Worm (Caenorhabditis elegans) whole organism, L4 larva: ENCODE data around the gene F53G2.3.
A peak's percentile ranks its signal among the peaks of the same experiment; 100 is the strongest.

ENCODE experiments used
- F10B5.3 ChIP-seq: sonication (generic microtip); optimal IDR thresholded peaks from 2 replicates; lab custom pipeline; 2016; ENCODE audit warnings: mild to moderate bottlenecking, missing genetic modification characterization, missing compliant biosample characterization
- F37D6.2 ChIP-seq: sonication (generic microtip); optimal IDR thresholded peaks from 2 replicates; lab custom pipeline; 2016; ENCODE audit warnings: mild to moderate bottlenecking, missing genetic modification characterization, missing compliant biosample characterization
- F49E8.2 ChIP-seq: sonication (generic microtip); optimal IDR thresholded peaks from 2 replicates; lab custom pipeline; 2016; ENCODE audit warnings: missing compliant biosample characterization, mild to moderate bottlenecking, missing genetic modification characterization, borderline replicate concordance
- R02D3.7 ChIP-seq: fragments of 150-350 bp; sonication (generic microtip); optimal IDR thresholded peaks from 3 replicates; lab custom pipeline; 2014; ENCODE audit warnings: missing biosample characterization, missing genetic modification characterization
- Y105C5A.15 ChIP-seq: fragments of 200-800 bp; sonication (Bioruptor generic); IDR thresholded peaks from 2 replicates; pipeline ENCODE4 v1.3.6; 2022; ENCODE audit warnings: missing genetic modification characterization, missing compliant biosample characterization
- Y48G9A.11 ChIP-seq: fragments of 200-800 bp; sonication (Bioruptor generic); IDR thresholded peaks from 2 replicates; pipeline ENCODE4 v1.3.6; 2022; ENCODE audit warnings: missing genetic modification reagents, missing genetic modification characterization, missing compliant biosample characterization
- aha-1 ChIP-seq: fragments of 150-350 bp; peaks from one replicate; lab custom pipeline; 2014; ENCODE audit warnings: missing biosample characterization, missing genetic modification characterization
- arid-1 ChIP-seq: fragments of 200-800 bp; sonication (Bioruptor generic); conservative IDR thresholded peaks from 2 replicates; pipeline ENCODE4 v1.3.6; 2022; ENCODE audit warnings: missing genetic modification reagents, missing genetic modification characterization, missing compliant biosample characterization
- ceh-20 ChIP-seq: fragments of 200-800 bp; sonication (Bioruptor generic); IDR thresholded peaks from 2 replicates; pipeline ENCODE4 v1.3.6; 2022; ENCODE audit warnings: missing genetic modification reagents, missing genetic modification characterization, missing compliant biosample characterization
- ceh-28 ChIP-seq: fragments of 150-350 bp; optimal IDR thresholded peaks from 2 replicates; lab custom pipeline; 2014; ENCODE audit warnings: missing biosample characterization, missing genetic modification reagents, missing genetic modification characterization
- ceh-44 ChIP-seq: fragments of 200-800 bp; sonication (Bioruptor generic); IDR thresholded peaks from 2 replicates; pipeline ENCODE4 v1.3.6; 2022; ENCODE audit warnings: missing genetic modification reagents, missing genetic modification characterization, missing compliant biosample characterization
- ceh-62 ChIP-seq: sonication (generic microtip); optimal IDR thresholded peaks from 2 replicates; lab custom pipeline; 2017; ENCODE audit warnings: missing biosample characterization, missing genetic modification characterization
- cey-2 ChIP-seq: sonication (generic microtip); optimal IDR thresholded peaks from 3 replicates; lab custom pipeline; 2017; ENCODE audit warnings: missing genetic modification characterization, mild to moderate bottlenecking, missing compliant biosample characterization, antibody characterized with exemption, borderline replicate concordance; ENCODE audit not compliant: insufficient read depth
- daf-8 ChIP-seq: fragments of 200-800 bp; sonication (Bioruptor generic); IDR thresholded peaks from 2 replicates; pipeline ENCODE4 v1.3.6; 2022; ENCODE audit warnings: missing genetic modification characterization, missing compliant biosample characterization
- dmd-6 ChIP-seq: fragments of 200-800 bp; sonication (Bioruptor generic); IDR thresholded peaks from 2 replicates; pipeline ENCODE4 v1.3.6; 2022; ENCODE audit warnings: missing genetic modification reagents, missing genetic modification characterization, missing compliant biosample characterization
- dpl-1 ChIP-seq: fragments of 150-350 bp; optimal IDR thresholded peaks from 2 replicates; lab custom pipeline; 2014; ENCODE audit warnings: missing biosample characterization, missing genetic modification reagents, missing genetic modification characterization
- egl-27 ChIP-seq: sonication (generic microtip); optimal IDR thresholded peaks from 3 replicates; lab custom pipeline; 2017; ENCODE audit warnings: missing biosample characterization, missing genetic modification reagents, missing genetic modification characterization
- fkh-10 ChIP-seq: fragments of 150-350 bp; optimal IDR thresholded peaks from 2 replicates; lab custom pipeline; 2014; ENCODE audit warnings: missing biosample characterization, missing genetic modification reagents, missing genetic modification characterization
- hif-1 ChIP-seq, 2 experiments: sonication (generic microtip); optimal IDR thresholded peaks; 2 replicates each; lab custom pipeline; 2016 to 2017; ENCODE audit warnings: missing compliant biosample characterization in 2 of 2, missing genetic modification characterization in 2 of 2, missing genetic modification reagents in 2 of 2, missing genotype in 2 of 2, mild to moderate bottlenecking in 1 of 2
- hmg-1.1 ChIP-seq: fragments of 200-800 bp; sonication (Bioruptor generic); IDR thresholded peaks from 2 replicates; pipeline ENCODE4 v1.3.6; 2022; ENCODE audit warnings: missing genetic modification reagents, missing genetic modification characterization, missing compliant biosample characterization
- lin-1 ChIP-seq: fragments of 200-800 bp; sonication (Bioruptor generic); IDR thresholded peaks from 2 replicates; pipeline ENCODE4 v1.3.6; 2022; ENCODE audit warnings: missing genetic modification reagents, missing genetic modification characterization, missing compliant biosample characterization
- lin-29 ChIP-seq: fragments of 200-800 bp; sonication (Bioruptor generic); IDR thresholded peaks from 2 replicates; pipeline ENCODE4 v1.3.6; 2022; ENCODE audit warnings: missing genetic modification reagents, missing genetic modification characterization, missing compliant biosample characterization
- lin-38 ChIP-seq: fragments of 200-800 bp; sonication (Bioruptor generic); IDR thresholded peaks from 2 replicates; pipeline ENCODE4 v1.3.6; 2022; ENCODE audit warnings: missing genetic modification reagents, missing genetic modification characterization, missing compliant biosample characterization
- mdl-1 ChIP-seq, 2 experiments: fragments of 150-350 bp in 1 of 2; sonication (generic microtip) in 1 of 2; optimal IDR thresholded peaks; 2 replicates each; lab custom pipeline; 2014 to 2017; ENCODE audit warnings: missing biosample characterization in 2 of 2, missing genetic modification characterization in 2 of 2
- mes-2 ChIP-seq: sonication (generic microtip); optimal IDR thresholded peaks from 2 replicates; lab custom pipeline; 2016; ENCODE audit warnings: missing genotype, mild to moderate bottlenecking, missing genetic modification characterization, missing compliant biosample characterization; ENCODE audit not compliant: poor library complexity, severe bottlenecking
- mxl-3 ChIP-seq: fragments of 200-800 bp; sonication (Bioruptor generic); optimal IDR thresholded peaks from 2 replicates; lab custom pipeline; 2018; ENCODE audit warnings: mild to moderate bottlenecking, missing genetic modification characterization, missing compliant biosample characterization
- nhr-102 ChIP-seq: sonication (generic microtip); optimal IDR thresholded peaks from 2 replicates; lab custom pipeline; 2016; ENCODE audit warnings: mild to moderate bottlenecking, missing genetic modification characterization, moderate library complexity, missing compliant biosample characterization
- nhr-11 ChIP-seq: fragments of 150-350 bp; optimal IDR thresholded peaks from 2 replicates; lab custom pipeline; 2014; ENCODE audit warnings: missing biosample characterization, missing genetic modification characterization
- nhr-111 ChIP-seq: fragments of 200-800 bp; sonication (Bioruptor generic); optimal IDR thresholded peaks from 2 replicates; lab custom pipeline; 2018; ENCODE audit warnings: mild to moderate bottlenecking, missing genetic modification characterization, missing compliant biosample characterization
- nhr-42 ChIP-seq: fragments of 200-800 bp; sonication (Bioruptor generic); IDR thresholded peaks from 2 replicates; pipeline ENCODE4 v1.3.6; 2022; ENCODE audit warnings: missing genetic modification characterization, missing compliant biosample characterization
- nhr-48 ChIP-seq: sonication (generic microtip); optimal IDR thresholded peaks from 2 replicates; lab custom pipeline; 2016; ENCODE audit warnings: mild to moderate bottlenecking, missing genetic modification characterization, missing compliant biosample characterization
- nhr-77 ChIP-seq: fragments of 150-350 bp; optimal IDR thresholded peaks from 2 replicates; lab custom pipeline; 2014; ENCODE audit warnings: missing biosample characterization, missing genetic modification characterization
- pha-4 ChIP-seq, 2 experiments: fragments of 150-350 bp in 1 of 2; fragments of 200-800 bp in 1 of 2; sonication (Bioruptor generic) in 1 of 2; IDR thresholded peaks in 1 of 2; optimal IDR thresholded peaks in 1 of 2; 2 replicates each; pipeline versions ENCODE4 v1.3.6 to Lab custom; 2014 to 2022; ENCODE audit warnings: missing genetic modification characterization in 2 of 2, missing genetic modification reagents in 2 of 2, missing biosample characterization in 1 of 2, missing compliant biosample characterization in 1 of 2
- php-3 ChIP-seq: fragments of 200-800 bp; sonication (Bioruptor generic); IDR thresholded peaks from 2 replicates; pipeline ENCODE4 v1.3.6; 2022; ENCODE audit warnings: missing genetic modification reagents, missing genetic modification characterization, missing compliant biosample characterization
- pqm-1 ChIP-seq: sonication (generic microtip); optimal IDR thresholded peaks from 2 replicates; lab custom pipeline; 2017; ENCODE audit warnings: missing biosample characterization, missing genetic modification characterization
- snpc-4 ChIP-seq: fragments of 150-350 bp; optimal IDR thresholded peaks from 2 replicates; lab custom pipeline; 2014; ENCODE audit warnings: missing biosample characterization, missing genetic modification characterization
- tra-1 ChIP-seq: fragments of 200-800 bp; sonication (Bioruptor generic); IDR thresholded peaks from 2 replicates; pipeline ENCODE4 v1.3.6; 2022; ENCODE audit warnings: missing genetic modification reagents, missing genetic modification characterization, missing compliant biosample characterization
- unc-130 ChIP-seq: sonication (generic microtip); optimal IDR thresholded peaks from 2 replicates; lab custom pipeline; 2016; ENCODE audit warnings: missing genetic modification reagents, missing genetic modification characterization, missing compliant biosample characterization
- zfp-2 ChIP-seq: sonication (generic microtip); optimal IDR thresholded peaks from 2 replicates; lab custom pipeline; 2016; ENCODE audit warnings: mild to moderate bottlenecking, missing genetic modification characterization, missing compliant biosample characterization
- zfp-3 ChIP-seq: fragments of 200-800 bp; sonication (Bioruptor generic); conservative IDR thresholded peaks from 2 replicates; pipeline ENCODE4 v1.3.6; 2022; ENCODE audit warnings: missing genetic modification reagents, missing genetic modification characterization, missing compliant biosample characterization
- ztf-7 ChIP-seq: fragments of 150-350 bp; optimal IDR thresholded peaks from 2 replicates; lab custom pipeline; 2014; ENCODE audit warnings: missing biosample characterization, missing genetic modification characterization

The F53G2.3 gene

ce11 chrII:2468885-2469284 is 11.3 kb upstream of the F53G2.3 start:
- TF ChIP-seq ceh-20 (GFP tag; lab: Robert Waterston, UW) (no peak), ceh-28 (tag; lab: Kevin White, UChicago) (peak; percentile 83), zfp-3 (GFP tag; lab: Robert Waterston, UW) (no peak), aha-1 (tag; lab: Kevin White, UChicago) (peak; percentile 87)

- TF ChIP-seq pha-4 (GFP tag; IDR thresholded peaks at IDR 0.05; lab: Robert Waterston, UW) = no peak
- no peak for TF ChIP-seq pha-4 (tag; optimal IDR thresholded peaks at IDR 0.05; lab: Kevin White, UChicago)
- peak; percentile 2 for TF ChIP-seq aha-1 (tag; lab: Kevin White, UChicago)
- TF ChIP-seq ceh-62 (tag; lab: Kevin White, UChicago) = no peak
Observed at ce11 chrII:2473270-2473669, 6.9 kb upstream of the F53G2.3 start, which contains the start of gene tsr-1. TSS of gene tsr-1 (minus strand) at chrII:2473370.

- TF ChIP-seq ceh-44 (GFP tag; lab: Robert Waterston, UW) (no peak), lin-1 (no peak), pha-4 (GFP tag; IDR thresholded peaks at IDR 0.05; lab: Robert Waterston, UW) (no peak), pha-4 (tag; optimal IDR thresholded peaks at IDR 0.05; lab: Kevin White, UChicago) (no peak), F49E8.2 (tag; lab: Kevin White, UChicago) (no peak), Y48G9A.11 (GFP tag; lab: Robert Waterston, UW) (no peak), nhr-111 (no peak), nhr-77 (tag; lab: Kevin White, UChicago) (no peak), R02D3.7 (tag; lab: Kevin White, UChicago) (no peak), zfp-2 (tag; lab: Kevin White, UChicago) (no peak), unc-130 (no peak), nhr-11 (no peak), F10B5.3 (tag; lab: Kevin White, UChicago) (no peak)
Observed at ce11 chrII:2478543-2478942, 1.7 kb upstream of the F53G2.3 start, which contains the start of gene mnat-1. TSS of gene mnat-1 (minus strand) at chrII:2478643.

ce11 chrII:2479047-2479446 is 1.2 kb upstream of the F53G2.3 start, which contains the start of gene F53G2.12:
TSS of gene F53G2.12 (minus strand) at chrII:2479090.
- TF ChIP-seq snpc-4 (tag; lab: Kevin White, UChicago) (no peak), unc-130 (peak; percentile 10), Y105C5A.15 (GFP tag; lab: Robert Waterston, UW) (no peak), hif-1 (tag; optimal IDR thresholded peaks at IDR 0.05; lab: Kevin White, UChicago) (no peak), dpl-1 (peak; percentile 30), mxl-3 (GFP tag; lab: Kevin White, UChicago) (no peak), mdl-1 (tag; optimal IDR thresholded peaks at IDR 0.05; lab: Kevin White, UChicago) (no peak), nhr-102 (no peak), lin-38 (GFP tag; lab: Robert Waterston, UW) (peak; percentile 45), nhr-42 (no peak), lin-1 (no peak), tra-1 (GFP tag; lab: Robert Waterston, UW) (no peak), ceh-62 (tag; lab: Kevin White, UChicago) (no peak), dmd-6 (GFP tag; lab: Robert Waterston, UW) (no peak), ztf-7 (tag; lab: Kevin White, UChicago) (no peak), hmg-1.1 (GFP tag; lab: Robert Waterston, UW) (no peak)

ce11 chrII:2481621-2482020 is 1.4 kb downstream of the F53G2.3 start, which contains the start of gene F53G2.2:
TSS of gene F53G2.2 (plus strand) at chrII:2481921.
- TF ChIP-seq php-3 (no peak), pqm-1 (tag; lab: Kevin White, UChicago) (no peak), mxl-3 (GFP tag; lab: Kevin White, UChicago) (no peak), F37D6.2 (no peak), F10B5.3 (tag; lab: Kevin White, UChicago) (no peak), daf-8 (no peak), fkh-10 (GFP tag; lab: Kevin White, UChicago) (no peak), arid-1 (GFP tag; lab: Robert Waterston, UW) (no peak), lin-38 (GFP tag; lab: Robert Waterston, UW) (no peak), mes-2 (tag; lab: Kevin White, UChicago) (no peak), cey-2 (tag; lab: Kevin White, UChicago) (no peak), egl-27 (tag; lab: Kevin White, UChicago) (no peak), nhr-48 (tag; lab: Kevin White, UChicago) (no peak), lin-29 (no peak), F49E8.2 (tag; lab: Kevin White, UChicago) (no peak)
